Fruit fly (Drosophila melanogaster) whole organism: ENCODE results near the gene CG17199.

Source experiments
- CG8478 ChIP-seq: fragments of >200 bp; optimal IDR thresholded peaks from 2 replicates; lab custom pipeline; 2018; ENCODE audit warnings: inconsistent platforms
- psq ChIP-seq: fragments of >200 bp; optimal IDR thresholded peaks from 2 replicates; lab custom pipeline; 2017
- usp ChIP-seq: fragments of >200 bp; optimal IDR thresholded peaks from 2 replicates; lab custom pipeline; 2017; ENCODE audit warnings: missing biosample characterization, missing genetic modification characterization, mixed read lengths

DNA sequence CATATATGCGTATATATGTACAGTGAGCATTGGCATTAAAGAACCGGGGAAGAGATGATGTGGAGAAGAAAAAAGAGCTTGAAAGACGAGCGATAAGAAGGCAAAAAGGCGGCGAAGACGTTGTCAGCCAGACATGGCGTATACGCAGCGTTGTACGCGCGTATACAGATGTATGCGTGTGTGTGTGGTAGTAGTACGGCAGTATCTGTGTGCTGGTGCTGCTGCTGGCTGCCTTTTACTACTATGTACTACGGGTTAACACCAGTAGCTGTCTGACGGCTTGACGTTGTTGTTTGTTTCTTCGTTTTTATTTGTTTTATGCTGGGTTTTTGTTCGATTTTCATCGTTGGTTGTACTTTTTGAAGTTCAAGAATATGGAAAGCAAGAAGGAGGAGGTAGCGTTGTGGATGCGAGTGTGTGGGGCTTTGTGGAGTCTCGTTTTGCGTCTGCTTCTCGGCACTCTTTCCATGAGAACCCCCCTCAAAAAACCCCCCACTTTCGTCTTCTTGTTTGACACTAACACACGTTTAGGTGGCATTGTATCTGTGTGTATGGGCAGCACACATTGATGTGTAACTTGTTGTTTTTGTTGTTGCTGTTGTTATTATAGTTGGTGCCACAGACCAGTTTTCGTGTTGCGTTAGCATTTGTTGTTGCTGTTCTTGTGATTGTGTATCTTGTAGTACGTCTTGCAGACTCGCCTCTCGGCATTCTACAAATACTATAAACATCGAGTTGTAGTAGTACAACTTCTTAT is 47.8 kb upstream of the CG17199 start:
- TF ChIP-seq psq (lab: Kevin White, UChicago) (no peak), CG8478 (lab: Kevin White, UChicago) (peak; percentile 6), usp (GFP tag; lab: Kevin White, UChicago) (no peak)
